Worm (Caenorhabditis elegans) whole organism, late embryonic: ENCODE results near the gene C23G10.7.

Experiments
- C08G9.2 ChIP-seq: sonication (generic microtip); optimal IDR thresholded peaks from 2 replicates; lab custom pipeline; 2016; ENCODE audit warnings: mild to moderate bottlenecking, missing genetic modification characterization, moderate library complexity, missing compliant biosample characterization
- C38D4.7 ChIP-seq: fragments of 200-800 bp; sonication (Bioruptor generic); optimal IDR thresholded peaks from 2 replicates; lab custom pipeline; 2018; ENCODE audit warnings: mild to moderate bottlenecking, missing genetic modification characterization, moderate library complexity, missing compliant biosample characterization
- K09A11.1 ChIP-seq: sonication (generic microtip); optimal IDR thresholded peaks from 2 replicates; lab custom pipeline; 2017; ENCODE audit warnings: antibody characterized with exemption, mild to moderate bottlenecking, missing genetic modification characterization, missing compliant biosample characterization; ENCODE audit not compliant: insufficient read depth
- T23F11.4 ChIP-seq: fragments of 200-800 bp; sonication (Bioruptor generic); optimal IDR thresholded peaks from 2 replicates; lab custom pipeline; 2018; ENCODE audit warnings: mild to moderate bottlenecking, missing genetic modification characterization, missing compliant biosample characterization
- Y22D7AL.16 ChIP-seq: sonication (generic microtip); optimal IDR thresholded peaks from 2 replicates; lab custom pipeline; 2016; ENCODE audit warnings: missing genetic modification characterization, missing compliant biosample characterization
- ahr-1 ChIP-seq: sonication (generic microtip); optimal IDR thresholded peaks from 2 replicates; lab custom pipeline; 2016; ENCODE audit warnings: missing genetic modification characterization, missing compliant biosample characterization
- ama-1 ChIP-seq: fragments of 150-350 bp; optimal IDR thresholded peaks from 2 replicates; lab custom pipeline; 2014
- ceh-18 ChIP-seq: sonication (generic microtip); optimal IDR thresholded peaks from 2 replicates; lab custom pipeline; 2016; ENCODE audit warnings: missing genetic modification characterization, missing compliant biosample characterization
- ceh-19 ChIP-seq: fragments of 200-800 bp; sonication (Bioruptor generic); optimal IDR thresholded peaks from 2 replicates; lab custom pipeline; 2018; ENCODE audit warnings: mild to moderate bottlenecking, missing genetic modification characterization, missing compliant biosample characterization
- ceh-2 ChIP-seq: sonication (generic microtip); optimal IDR thresholded peaks from 2 replicates; lab custom pipeline; 2016; ENCODE audit warnings: missing genotype, missing genetic modification characterization, missing compliant biosample characterization
- ceh-22 ChIP-seq: sonication (generic microtip); optimal IDR thresholded peaks from 2 replicates; lab custom pipeline; 2017; ENCODE audit warnings: missing biosample characterization, missing genetic modification characterization
- ceh-6 ChIP-seq: fragments of 200-800 bp; sonication (Bioruptor generic); optimal IDR thresholded peaks from 2 replicates; lab custom pipeline; 2018; ENCODE audit warnings: mild to moderate bottlenecking, missing genetic modification characterization, missing compliant biosample characterization
- ceh-9 ChIP-seq: sonication (generic microtip); optimal IDR thresholded peaks from 2 replicates; lab custom pipeline; 2016; ENCODE audit warnings: mild to moderate bottlenecking, missing genetic modification characterization, inconsistent platforms, missing compliant biosample characterization
- che-1 ChIP-seq: sonication (generic microtip); optimal IDR thresholded peaks from 2 replicates; lab custom pipeline; 2016; ENCODE audit warnings: mild to moderate bottlenecking, missing genetic modification characterization, missing compliant biosample characterization
- dve-1 ChIP-seq: sonication (generic microtip); optimal IDR thresholded peaks from 2 replicates; lab custom pipeline; 2017; ENCODE audit warnings: antibody characterized with exemption, mild to moderate bottlenecking, missing genetic modification characterization, missing compliant biosample characterization
- elt-2 ChIP-seq: sonication (generic microtip); optimal IDR thresholded peaks from 2 replicates; lab custom pipeline; 2016; ENCODE audit warnings: missing genetic modification reagents, missing genetic modification characterization, missing compliant biosample characterization
- elt-4 ChIP-seq: sonication (generic microtip); optimal IDR thresholded peaks from 2 replicates; lab custom pipeline; 2016; ENCODE audit warnings: missing genetic modification characterization, missing compliant biosample characterization
- fax-1 ChIP-seq: sonication (generic microtip); optimal IDR thresholded peaks from 2 replicates; lab custom pipeline; 2016; ENCODE audit warnings: missing genotype, missing genetic modification characterization, missing compliant biosample characterization
- gmeb-2 ChIP-seq: sonication (generic microtip); optimal IDR thresholded peaks from 2 replicates; lab custom pipeline; 2016; ENCODE audit warnings: missing genetic modification characterization, inconsistent platforms, missing compliant biosample characterization
- hlh-15 ChIP-seq: sonication (generic microtip); optimal IDR thresholded peaks from 2 replicates; lab custom pipeline; 2016; ENCODE audit warnings: missing genetic modification characterization, missing compliant biosample characterization
- hlh-30 ChIP-seq: sonication (generic microtip); optimal IDR thresholded peaks from 2 replicates; lab custom pipeline; 2017; ENCODE audit warnings: antibody characterized with exemption, missing genetic modification characterization, missing compliant biosample characterization; ENCODE audit not compliant: insufficient read depth
- hlh-6 ChIP-seq: sonication (generic microtip); optimal IDR thresholded peaks from 2 replicates; lab custom pipeline; 2016; ENCODE audit warnings: missing genotype, missing genetic modification characterization, missing compliant biosample characterization
- hlh-8 ChIP-seq: sonication (generic microtip); optimal IDR thresholded peaks from 2 replicates; lab custom pipeline; 2016; ENCODE audit warnings: missing genotype, missing genetic modification characterization, missing compliant biosample characterization
- madf-2 ChIP-seq: sonication (generic microtip); optimal IDR thresholded peaks from 2 replicates; lab custom pipeline; 2017; ENCODE audit warnings: missing genetic modification characterization, missing compliant biosample characterization
- mec-3 ChIP-seq: sonication (generic microtip); optimal IDR thresholded peaks from 2 replicates; lab custom pipeline; 2016; ENCODE audit warnings: borderline replicate concordance, missing genetic modification characterization, missing compliant biosample characterization
- nfya-1 ChIP-seq: sonication (generic microtip); optimal IDR thresholded peaks from 2 replicates; lab custom pipeline; 2017; ENCODE audit warnings: missing genetic modification characterization, mild to moderate bottlenecking, missing compliant biosample characterization, antibody characterized with exemption, moderate library complexity
- nhr-11 ChIP-seq: fragments of 150-350 bp; optimal IDR thresholded peaks from 2 replicates; lab custom pipeline; 2014; ENCODE audit warnings: missing biosample characterization, missing genetic modification characterization
- nhr-232 ChIP-seq: sonication (generic microtip); optimal IDR thresholded peaks from 2 replicates; lab custom pipeline; 2016; ENCODE audit warnings: missing genetic modification characterization, missing compliant biosample characterization
- pag-3 ChIP-seq: sonication (generic microtip); optimal IDR thresholded peaks from 2 replicates; lab custom pipeline; 2016; ENCODE audit warnings: missing compliant biosample characterization, missing genetic modification characterization, borderline replicate concordance
- pha-4 ChIP-seq: fragments of 150-350 bp; optimal IDR thresholded peaks from 2 replicates; lab custom pipeline; 2018; ENCODE audit warnings: missing biosample characterization, missing genetic modification reagents, missing genetic modification characterization
- pqm-1 ChIP-seq: sonication (generic microtip); optimal IDR thresholded peaks from 2 replicates; lab custom pipeline; 2016; ENCODE audit warnings: missing genetic modification characterization, missing compliant biosample characterization
- pros-1 ChIP-seq: fragments of 150-350 bp; optimal IDR thresholded peaks from 2 replicates; lab custom pipeline; 2014; ENCODE audit warnings: missing biosample characterization, missing genetic modification reagents, missing genetic modification characterization
- ref-2 ChIP-seq: sonication (generic microtip); optimal IDR thresholded peaks from 2 replicates; lab custom pipeline; 2016; ENCODE audit warnings: missing genetic modification characterization, missing compliant biosample characterization
- sdc-2 ChIP-seq: sonication (generic microtip); optimal IDR thresholded peaks from 2 replicates; lab custom pipeline; 2016; ENCODE audit warnings: missing genotype, missing genetic modification characterization, missing compliant biosample characterization
- tbx-2 ChIP-seq: sonication (generic microtip); optimal IDR thresholded peaks from 2 replicates; lab custom pipeline; 2016; ENCODE audit warnings: missing genetic modification characterization, missing compliant biosample characterization
- unc-42 ChIP-seq: sonication (generic microtip); optimal IDR thresholded peaks from 2 replicates; lab custom pipeline; 2016; ENCODE audit warnings: missing genotype, missing genetic modification characterization, missing compliant biosample characterization
- unc-86 ChIP-seq: sonication (generic microtip); optimal IDR thresholded peaks from 2 replicates; lab custom pipeline; 2016; ENCODE audit warnings: missing genetic modification characterization, missing compliant biosample characterization
- zip-5 ChIP-seq: sonication (generic microtip); optimal IDR thresholded peaks from 2 replicates; lab custom pipeline; 2016; ENCODE audit warnings: missing genetic modification characterization, missing compliant biosample characterization

C23G10.7 gene

DNA sequence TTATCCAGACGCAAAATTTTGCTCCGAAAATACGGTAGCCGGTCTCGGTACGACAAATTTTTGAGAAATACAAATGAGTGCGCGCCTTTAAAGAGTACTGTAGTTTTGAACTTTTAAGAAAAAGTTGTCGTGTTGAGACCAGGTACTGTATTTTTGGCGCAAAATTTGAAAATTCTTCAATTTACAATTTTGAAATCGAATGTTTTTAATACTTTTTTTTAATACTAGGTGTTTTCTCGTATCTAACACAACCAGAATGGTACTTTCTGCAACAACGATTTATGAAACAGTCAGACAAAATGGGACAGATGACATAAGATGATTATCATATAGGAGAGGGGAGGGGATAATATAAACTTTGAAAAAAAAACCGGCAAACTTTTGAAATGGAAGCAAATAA, 2.5 kb downstream of the C23G10.7 start:
- TF ChIP-seq mec-3 (tag; lab: Kevin White, UChicago) (no peak), fax-1 (tag; lab: Kevin White, UChicago) (no peak), elt-4 (no peak), ceh-22 (tag; lab: Kevin White, UChicago) (no peak), ceh-18 (tag; lab: Kevin White, UChicago) (no peak)

DNA sequence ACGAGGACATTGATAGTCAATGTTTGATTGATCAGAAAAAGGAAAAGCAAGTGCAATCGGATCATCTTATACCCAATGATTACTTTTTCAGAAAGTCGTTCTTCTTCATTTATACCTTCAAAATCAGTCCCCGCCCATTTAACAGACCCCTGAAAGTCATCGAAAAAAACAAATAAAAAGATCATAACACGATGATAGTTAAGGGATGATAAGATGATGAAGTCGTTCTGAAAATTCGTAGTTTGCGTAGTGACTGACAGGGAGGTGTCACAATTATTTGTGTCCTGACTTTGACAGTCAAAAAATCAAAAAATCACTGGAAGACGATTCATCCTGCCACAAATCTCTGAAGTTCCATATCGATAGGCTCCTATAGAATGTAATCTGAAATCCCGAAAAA, 3.7 kb downstream of the C23G10.7 start, which contains the start of gene ugt-66:
TSS of gene ugt-66 (minus strand) at position 101 of the 400 bp plus-strand sequence.
- TF ChIP-seq zip-5 (tag; lab: Kevin White, UChicago) = no peak
- no peak for TF ChIP-seq nhr-11 (tag; lab: Kevin White, UChicago)
- TF ChIP-seq madf-2 (tag; lab: Kevin White, UChicago) = no peak
- no peak for TF ChIP-seq C08G9.2
- TF ChIP-seq T23F11.4 = no peak
- TF ChIP-seq ceh-19 (GFP tag; lab: Kevin White, UChicago) = no peak
- TF ChIP-seq hlh-15 = no peak
- no peak for TF ChIP-seq ceh-9
- TF ChIP-seq Y22D7AL.16 (tag; lab: Kevin White, UChicago) = no peak
- no peak for TF ChIP-seq elt-2
- no peak for TF ChIP-seq ceh-18 (tag; lab: Kevin White, UChicago)
- no peak for TF ChIP-seq tbx-2 (tag; lab: Kevin White, UChicago)
- TF ChIP-seq K09A11.1 = no peak
- TF ChIP-seq hlh-8 (tag; lab: Kevin White, UChicago) = no peak
- no peak for TF ChIP-seq dve-1 (tag; lab: Kevin White, UChicago)

DNA sequence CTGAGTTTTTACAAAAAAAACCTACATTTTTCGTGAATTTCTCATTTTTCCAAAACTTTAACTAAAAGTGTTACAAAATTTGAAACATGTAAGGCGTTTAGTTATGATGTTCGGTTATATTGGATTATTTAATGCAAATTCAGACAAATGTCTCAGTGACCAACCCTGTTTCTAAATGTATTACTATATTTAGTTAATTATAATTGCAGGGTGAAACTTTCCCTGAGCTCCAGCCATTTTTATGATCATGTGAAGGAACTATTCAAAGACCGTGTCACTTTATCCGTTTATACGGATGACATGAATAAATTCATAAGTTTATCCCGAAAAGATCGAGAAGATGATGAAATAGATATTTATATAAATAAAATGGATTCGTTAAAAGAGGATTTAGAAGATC, 7.4 kb downstream of the C23G10.7 start, which contains the start of gene C23G10.5:
TSS of gene C23G10.5 (plus strand) at position 301 of the 400 bp plus-strand sequence.
- TF ChIP-seq ceh-9 (no peak), ahr-1 (tag; lab: Kevin White, UChicago) (no peak), sdc-2 (tag; lab: Kevin White, UChicago) (no peak), pha-4 (tag; lab: Kevin White, UChicago) (no peak), ceh-22 (tag; lab: Kevin White, UChicago) (no peak), che-1 (tag; lab: Kevin White, UChicago) (no peak), hlh-30 (tag; lab: Kevin White, UChicago) (no peak), fax-1 (tag; lab: Kevin White, UChicago) (no peak), T23F11.4 (no peak), ama-1 (lab: Kevin White, UChicago) (no peak), madf-2 (tag; lab: Kevin White, UChicago) (no peak)
- TF ChIP-seq, all 69 proteins: peak for 0

DNA sequence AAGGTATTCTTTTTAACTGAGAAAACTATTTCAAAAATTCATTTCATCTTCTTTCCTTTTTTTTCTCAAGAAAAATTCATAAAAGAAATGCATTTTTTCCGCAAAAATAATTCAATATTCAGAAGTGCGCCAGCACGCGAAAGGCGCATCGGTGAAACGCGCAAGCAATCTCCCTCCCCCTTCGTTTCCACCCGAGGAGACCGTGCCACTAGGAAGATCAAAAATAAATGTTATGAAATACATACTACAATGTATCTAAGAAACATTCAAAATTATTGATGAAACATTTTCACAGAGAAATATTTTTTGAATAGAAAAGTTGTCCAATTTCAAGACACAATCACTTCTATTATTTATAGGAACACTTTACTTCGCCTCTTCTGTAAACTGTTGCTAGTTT, 10.2 kb downstream of the C23G10.7 start:
- TF ChIP-seq unc-42 = peak; percentile 9
- TF ChIP-seq, all 69 proteins: peak for 1; not testable (repeated sequence) for 68

DNA sequence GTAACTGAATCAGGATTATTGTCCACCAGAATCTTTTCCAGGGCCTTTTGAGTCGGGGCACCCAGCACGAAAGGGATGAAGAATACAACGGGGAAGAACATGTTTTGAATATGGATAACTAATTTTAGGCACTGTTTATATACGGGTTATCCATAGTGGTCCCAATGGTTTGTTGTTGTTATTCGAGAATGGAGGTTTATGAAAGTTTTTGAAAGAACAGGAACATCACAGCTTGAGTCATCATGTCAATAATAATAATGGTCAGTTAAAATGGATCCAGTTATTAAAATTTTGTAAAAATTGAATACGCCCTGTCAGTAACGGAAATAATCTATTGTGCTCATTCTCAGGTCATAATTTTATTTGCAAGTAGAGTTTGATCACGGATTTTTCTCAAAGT, 15.1 kb downstream of the C23G10.7 start, which contains the start of gene nas-28:
TSS of gene nas-28 (minus strand) at position 101 of the 400 bp plus-strand sequence.
- TF ChIP-seq unc-86 (tag; lab: Kevin White, UChicago) = no peak
- TF ChIP-seq hlh-6 = no peak
- no peak for TF ChIP-seq pag-3 (tag; lab: Kevin White, UChicago)
- TF ChIP-seq nhr-232 (tag; lab: Kevin White, UChicago) = no peak
- TF ChIP-seq hlh-15 = no peak
- TF ChIP-seq Y22D7AL.16 (tag; lab: Kevin White, UChicago) = no peak
- no peak for TF ChIP-seq elt-4
- no peak for TF ChIP-seq hlh-8 (tag; lab: Kevin White, UChicago)
- no peak for TF ChIP-seq dve-1 (tag; lab: Kevin White, UChicago)
- no peak for TF ChIP-seq pqm-1
- TF ChIP-seq gmeb-2 (tag; lab: Kevin White, UChicago) = no peak
- TF ChIP-seq ceh-6 = no peak
- no peak for TF ChIP-seq ceh-2 (tag; lab: Kevin White, UChicago)
- no peak for TF ChIP-seq ref-2 (tag; lab: Kevin White, UChicago)
- TF ChIP-seq nfya-1 (tag; lab: Kevin White, UChicago) = no peak
- TF ChIP-seq zip-5 (tag; lab: Kevin White, UChicago) = no peak
- no peak for TF ChIP-seq sdc-2 (tag; lab: Kevin White, UChicago)
- TF ChIP-seq pros-1 (tag; lab: Kevin White, UChicago) = no peak
- no peak for TF ChIP-seq C38D4.7 (GFP tag; lab: Kevin White, UChicago)
